Worm (Caenorhabditis elegans): ENCODE results near the gene srh-199.

Gene srh-199

ce11 chrV:1716892-1717291, 34.5 kb downstream of the srh-199 start, which contains the start of gene srw-103:
TSS of gene srw-103 (plus strand) at chrV:1717192.
- TF ChIP-seq somi-1 (GFP tag; optimal IDR thresholded peaks at IDR 0.05) (no peak), Y53F4B.3 (GFP tag; IDR thresholded peaks at IDR 0.05) (no peak), fkh-3 (tag; optimal IDR thresholded peaks at IDR 0.05) (no peak), cebp-2 (GFP tag; IDR thresholded peaks at IDR 0.05) (no peak), ccch-3 (GFP tag; optimal IDR thresholded peaks at IDR 0.05) (no peak), D2030.7 (GFP tag; IDR thresholded peaks at IDR 0.05) (no peak), nfya-2 (GFP tag; IDR thresholded peaks at IDR 0.05) (no peak), F57C9.4 (tag; optimal IDR thresholded peaks at IDR 0.05) (no peak), attf-5 (GFP tag; optimal IDR thresholded peaks at IDR 0.05) (no peak), atf-7 (tag; optimal IDR thresholded peaks at IDR 0.05) (no peak)

- peak; percentile 64 for TF ChIP-seq K11D2.4 (GFP tag; IDR thresholded peaks at IDR 0.05)
- peak; percentile 28; the same call in 1 of the 2 replicates for TF ChIP-seq ceh-91 (GFP tag; IDR thresholded peaks at IDR 0.05)
- 0 out of 2 replicates have a peak, but pooled peaks have one; percentile 92 for TF ChIP-seq F37B4.10 (GFP tag; IDR thresholded peaks at IDR 0.05)
- TF ChIP-seq lag-1 (GFP tag; IDR thresholded peaks at IDR 0.05): peak; percentile 63; the same call in 1 of the 2 replicates
- TF ChIP-seq bed-1 (GFP tag; IDR thresholded peaks at IDR 0.05): 0 out of 2 replicates have a peak, but pooled peaks have one; percentile 73
- 0 out of 2 replicates have a peak, but pooled peaks have one; percentile 21 for TF ChIP-seq aptf-3 (GFP tag; IDR thresholded peaks at IDR 0.05)
- TF ChIP-seq cebp-2 (GFP tag; IDR thresholded peaks at IDR 0.05): peak; percentile 37; the same call in 1 of the 2 replicates
- TF ChIP-seq ztf-25 (GFP tag; IDR thresholded peaks at IDR 0.05): 0 out of 2 replicates have a peak, but pooled peaks have one; percentile 31
- TF ChIP-seq nfya-2 (GFP tag; IDR thresholded peaks at IDR 0.05): 0 out of 2 replicates have a peak, but pooled peaks have one; percentile 72
- peak; percentile 8; the same call in 1 of the 2 replicates for TF ChIP-seq ztf-6 (GFP tag; IDR thresholded peaks at IDR 0.05)
- peak; percentile 75 for TF ChIP-seq Y95B8A.8 (GFP tag; IDR thresholded peaks at IDR 0.05)
- TF ChIP-seq ceh-58 (GFP tag; IDR thresholded peaks at IDR 0.05): peak; percentile 77; the same call in 1 of the 2 replicates
- TF ChIP-seq sea-2 (GFP tag; IDR thresholded peaks at IDR 0.05): peak; percentile 77; the same call in 1 of the 2 replicates
These were observed 37.6 kb downstream of the srh-199 start for ce11 chrV:1713761-1714160.

ce11 chrV:1712471-1712870, 38.9 kb downstream of the srh-199 start:
- peak; percentile 34; the same call in 1 of the 2 replicates for TF ChIP-seq C17E4.6 (GFP tag; IDR thresholded peaks at IDR 0.05)

- no peak for TF ChIP-seq let-607 (tag; optimal IDR thresholded peaks at IDR 0.05)
- no peak for TF ChIP-seq bed-2 (GFP tag; IDR thresholded peaks at IDR 0.05)
- no peak for TF ChIP-seq D2030.7 (GFP tag; IDR thresholded peaks at IDR 0.05)
- no peak for TF ChIP-seq bed-1 (GFP tag; IDR thresholded peaks at IDR 0.05)
- no peak for TF ChIP-seq K12H6.12 (tag; optimal IDR thresholded peaks at IDR 0.05)
- TF ChIP-seq hrde-1 (tag; optimal IDR thresholded peaks at IDR 0.05; ENCODE audit: borderline replicate concordance): no peak
- no peak for TF ChIP-seq egrh-3 (GFP tag; IDR thresholded peaks at IDR 0.05)
- TF ChIP-seq F52B5.7 (tag; optimal IDR thresholded peaks at IDR 0.05): no peak
- TF ChIP-seq ceh-40 (GFP tag; IDR thresholded peaks at IDR 0.05): no peak
- TF ChIP-seq mel-28 (tag; optimal IDR thresholded peaks at IDR 0.05; ENCODE audit: borderline replicate concordance): no peak
- no peak for TF ChIP-seq T07F8.4 (tag; optimal IDR thresholded peaks at IDR 0.05)
- TF ChIP-seq nhr-80 (tag; optimal IDR thresholded peaks at IDR 0.05): no peak
These were observed 40.4 kb downstream of the srh-199 start, which contains the start of gene srw-100 for ce11 chrV:1710909-1711308. TSS of gene srw-100 (plus strand) at chrV:1711209.

ce11 chrV:1708441-1708840, 42.9 kb downstream of the srh-199 start, which contains the start of gene srw-99:
TSS of gene srw-99 (plus strand) at chrV:1708741.
- no peak for TF ChIP-seq unc-62 (GFP tag; optimal IDR thresholded peaks at IDR 0.05)
- TF ChIP-seq rec-8 (tag; optimal IDR thresholded peaks at IDR 0.05): no peak

Measured in whole organism, young adult.